Fruit fly (Drosophila melanogaster): ENCODE measurements around the gene CG17919.

CG17919 gene

dm6 chr3R:6353624-6354352 is 10.0 kb downstream of the CG17919 start (continued):
- TF ChIP-seq tgo (GFP tag; IDR thresholded peaks at IDR 0.05) (peak; percentile 72), CG1603 (tag; optimal IDR thresholded peaks at IDR 0.05) (no peak), H15 (GFP tag; IDR thresholded peaks at IDR 0.05) (no peak), CG18262 (tag; optimal IDR thresholded peaks at IDR 0.05) (peak; percentile 92), CG11456 (GFP tag; IDR thresholded peaks at IDR 0.05) (no peak), Sox102F (GFP tag; optimal IDR thresholded peaks at IDR 0.05) (peak; percentile 92), dmrt11E (tag; optimal IDR thresholded peaks at IDR 0.05) (peak; percentile 76), Hr51 (GFP tag; optimal IDR thresholded peaks at IDR 0.05) (peak in 1 of 2 experiments; percentile 26), Opbp (GFP tag; IDR thresholded peaks at IDR 0.05; ENCODE audit: partially characterized antibody) (no peak), CG4707 (GFP tag; optimal IDR thresholded peaks at IDR 0.05) (peak; percentile 39), D (optimal IDR thresholded peaks at IDR 0.05) (no peak), D (GFP tag; optimal IDR thresholded peaks at IDR 0.05) (peak; percentile 80), dysf (GFP tag; IDR thresholded peaks at IDR 0.05) (peak; percentile 82; the same call in 2 of the 3 replicates), vvl (GFP tag; IDR thresholded peaks at IDR 0.05) (no peak; the same call in 1 of the 2 replicates), CG14014 (GFP tag; IDR thresholded peaks at IDR 0.05) (peak; percentile 29; the same call in 1 of the 2 replicates), sc (optimal IDR thresholded peaks at IDR 0.05) (no peak), sc (GFP tag; optimal IDR thresholded peaks at IDR 0.05) (peak; percentile 82), scrt (GFP tag; optimal IDR thresholded peaks at IDR 0.05) (no peak), nom (GFP tag; optimal IDR thresholded peaks at IDR 0.05) (no peak), Doc2 (GFP tag; IDR thresholded peaks at IDR 0.05) (no peak), CG30431 (GFP tag; optimal IDR thresholded peaks at IDR 0.05) (peak; percentile 61), gcm2 (GFP tag; optimal IDR thresholded peaks at IDR 0.05) (no peak), NfI (GFP tag; optimal IDR thresholded peaks at IDR 0.05) (no peak), CG12942 (GFP tag; optimal IDR thresholded peaks at IDR 0.05) (peak; percentile 63), lov (optimal IDR thresholded peaks at IDR 0.05) (no peak), lov (GFP tag; IDR thresholded peaks at IDR 0.05) (no peak), CG17186 (GFP tag; optimal IDR thresholded peaks at IDR 0.05) (peak; percentile 21), CG12155 (GFP tag; optimal IDR thresholded peaks at IDR 0.05) (peak; percentile 64), tx (GFP tag; optimal IDR thresholded peaks at IDR 0.05) (peak; percentile 69), Atf6 (GFP tag; IDR thresholded peaks at IDR 0.05) (peak; percentile 64), otp (GFP tag; IDR thresholded peaks at IDR 0.05) (peak; percentile 12; the same call in 1 of the 3 replicates), ATbp (GFP tag; optimal IDR thresholded peaks at IDR 0.05) (peak; percentile 72), Antp (GFP tag; optimal IDR thresholded peaks at IDR 0.05) (peak; percentile 53), CG2875 (GFP tag; optimal IDR thresholded peaks at IDR 0.05) (peak; percentile 68), Fer1 (GFP tag; optimal IDR thresholded peaks at IDR 0.05) (no peak), CG17829 (tag; optimal IDR thresholded peaks at IDR 0.05) (peak; percentile 81), sima (GFP tag; optimal IDR thresholded peaks at IDR 0.05) (no peak), CG17361 (GFP tag; IDR thresholded peaks at IDR 0.05) (no peak; the same call in 1 of the 3 replicates), exex (tag; optimal IDR thresholded peaks at IDR 0.05) (no peak), cato (GFP tag; optimal IDR thresholded peaks at IDR 0.05; ENCODE audit: borderline replicate concordance) (peak; percentile 67), pum (GFP tag; optimal IDR thresholded peaks at IDR 0.05) (peak; percentile 35), NC2β (GFP tag; optimal IDR thresholded peaks at IDR 0.05) (peak; percentile 39), CG17612 (GFP tag; IDR thresholded peaks at IDR 0.05) (no peak), stc (GFP tag; IDR thresholded peaks at IDR 0.05) (peak; percentile 73), Dp (GFP tag; optimal IDR thresholded peaks at IDR 0.05) (no peak), E2f1 (GFP tag; IDR thresholded peaks at IDR 0.05) (peak; percentile 58), CG7786 (GFP tag; optimal IDR thresholded peaks at IDR 0.05) (peak; percentile 48), dmrt99B (tag; optimal IDR thresholded peaks at IDR 0.05) (no peak), CG5245 (GFP tag; optimal IDR thresholded peaks at IDR 0.05) (peak; percentile 38), Doc3 (GFP tag; IDR thresholded peaks at IDR 0.05; ENCODE audit: partially characterized antibody) (no peak)

Measured in whole organism, embryonic.